Worm (Caenorhabditis elegans) whole organism, late embryonic: Measurements from ENCODE around the gene irld-55.

Experiments used
- ama-1 ChIP-seq: fragments of 150-350 bp; optimal IDR thresholded peaks from 2 replicates; lab custom pipeline; 2014
- elt-4 ChIP-seq: sonication (generic microtip); optimal IDR thresholded peaks from 2 replicates; lab custom pipeline; 2016; ENCODE audit warnings: missing genetic modification characterization, missing compliant biosample characterization
- lim-6 ChIP-seq: sonication (generic microtip); optimal IDR thresholded peaks from 2 replicates; lab custom pipeline; 2016; ENCODE audit warnings: missing genetic modification characterization, missing compliant biosample characterization
- nfya-1 ChIP-seq: sonication (generic microtip); optimal IDR thresholded peaks from 2 replicates; lab custom pipeline; 2017; ENCODE audit warnings: missing genetic modification characterization, mild to moderate bottlenecking, missing compliant biosample characterization, antibody characterized with exemption, moderate library complexity
- nhr-11 ChIP-seq: fragments of 150-350 bp; optimal IDR thresholded peaks from 2 replicates; lab custom pipeline; 2014; ENCODE audit warnings: missing biosample characterization, missing genetic modification characterization
- nhr-232 ChIP-seq: sonication (generic microtip); optimal IDR thresholded peaks from 2 replicates; lab custom pipeline; 2016; ENCODE audit warnings: missing genetic modification characterization, missing compliant biosample characterization
- sdc-2 ChIP-seq: sonication (generic microtip); optimal IDR thresholded peaks from 2 replicates; lab custom pipeline; 2016; ENCODE audit warnings: missing genotype, missing genetic modification characterization, missing compliant biosample characterization
- syd-9 ChIP-seq: sonication (generic microtip); optimal IDR thresholded peaks from 2 replicates; lab custom pipeline; 2016; ENCODE audit warnings: mild to moderate bottlenecking, missing genetic modification characterization, moderate library complexity, missing compliant biosample characterization
- tbx-2 ChIP-seq: sonication (generic microtip); optimal IDR thresholded peaks from 2 replicates; lab custom pipeline; 2016; ENCODE audit warnings: missing genetic modification characterization, missing compliant biosample characterization

ce11 chrIV:14034571-14034954 is 14.6 kb downstream of the irld-55 start:
- TF ChIP-seq sdc-2 (no peak), lim-6 (tag; lab: Kevin White, UChicago) (no peak), ama-1 (no peak), elt-4 (tag; lab: Kevin White, UChicago) (no peak), nhr-232 (tag; lab: Kevin White, UChicago) (no peak), nfya-1 (tag; lab: Kevin White, UChicago) (no peak), nhr-11 (no peak), syd-9 (no peak), tbx-2 (tag; lab: Kevin White, UChicago) (no peak)
